Worm (Caenorhabditis elegans) whole organism, midembryonic: ENCODE results near the gene AH10.4.

ENCODE experiments used
- T22C8.4 ChIP-seq: fragments of 200-800 bp; sonication (Bioruptor generic); IDR thresholded peaks from 2 replicates; pipeline ENCODE4 v1.3.6; 2022; ENCODE audit warnings: missing genetic modification characterization, missing compliant biosample characterization
- flt-1 ChIP-seq: fragments of 200-800 bp; sonication (Bioruptor generic); IDR thresholded peaks from 2 replicates; pipeline ENCODE4 v1.3.6; 2022; ENCODE audit warnings: missing genetic modification characterization, missing compliant biosample characterization
- klf-2 ChIP-seq: fragments of 200-800 bp; sonication (Bioruptor generic); conservative IDR thresholded peaks from 2 replicates; pipeline ENCODE4 v1.3.6; 2022; ENCODE audit warnings: missing genetic modification reagents, missing genetic modification characterization, missing compliant biosample characterization
- tab-1 ChIP-seq: fragments of 200-800 bp; sonication (Bioruptor generic); IDR thresholded peaks from 2 replicates; pipeline ENCODE4 v1.3.6; 2022; ENCODE audit warnings: missing genetic modification characterization, missing compliant biosample characterization
- ztf-23 ChIP-seq: fragments of 200-800 bp; sonication (Bioruptor generic); IDR thresholded peaks from 2 replicates; pipeline ENCODE4 v1.3.6; 2022; ENCODE audit warnings: missing genetic modification reagents, missing genetic modification characterization, missing compliant biosample characterization

- TF ChIP-seq ztf-23 (GFP tag; lab: Robert Waterston, UW), result no peak
- TF ChIP-seq klf-2 (GFP tag; lab: Robert Waterston, UW), result no peak
- TF ChIP-seq tab-1 (GFP tag; lab: Robert Waterston, UW), result no peak
- TF ChIP-seq flt-1 (GFP tag; lab: Robert Waterston, UW), result no peak
- no peak for TF ChIP-seq T22C8.4 (GFP tag; lab: Robert Waterston, UW)
Observed at ce11 chrV:14088051-14088450, 49.6 kb downstream of the AH10.4 start, which contains the start of gene D1086.19.
